Fruit fly (Drosophila melanogaster): ENCODE results near the gene CASK.

dm6 chr3R:21757550-21757949 lies 64.9 kb downstream of the CASK start:
- no peak for TF ChIP-seq h (GFP tag; optimal IDR thresholded peaks at IDR 0.05)
- no peak for TF ChIP-seq Hr83 (GFP tag; optimal IDR thresholded peaks at IDR 0.05; ENCODE audit: poor library complexity, severe bottlenecking)
- TF ChIP-seq OdsH (GFP tag; optimal IDR thresholded peaks at IDR 0.05), result no peak
- no peak for TF ChIP-seq pan (optimal IDR thresholded peaks at IDR 0.05)
- no peak for TF ChIP-seq Abd-B (GFP tag; optimal IDR thresholded peaks at IDR 0.05)
- no peak for TF ChIP-seq Dif (GFP tag; optimal IDR thresholded peaks at IDR 0.05; ENCODE audit: partially characterized antibody)
- no peak for TF ChIP-seq Vsx2 (GFP tag; optimal IDR thresholded peaks at IDR 0.05; ENCODE audit: partially characterized antibody)
- TF ChIP-seq usp (GFP tag; optimal IDR thresholded peaks at IDR 0.05), result no peak
- TF ChIP-seq Jra (GFP tag; optimal IDR thresholded peaks at IDR 0.05), result no peak
- no peak for TF ChIP-seq br (GFP tag; optimal IDR thresholded peaks at IDR 0.05)

Measured in whole organism, wandering third instar larva.